Worm (Caenorhabditis elegans): ENCODE measurements around the gene C24A3.2.

DNA sequence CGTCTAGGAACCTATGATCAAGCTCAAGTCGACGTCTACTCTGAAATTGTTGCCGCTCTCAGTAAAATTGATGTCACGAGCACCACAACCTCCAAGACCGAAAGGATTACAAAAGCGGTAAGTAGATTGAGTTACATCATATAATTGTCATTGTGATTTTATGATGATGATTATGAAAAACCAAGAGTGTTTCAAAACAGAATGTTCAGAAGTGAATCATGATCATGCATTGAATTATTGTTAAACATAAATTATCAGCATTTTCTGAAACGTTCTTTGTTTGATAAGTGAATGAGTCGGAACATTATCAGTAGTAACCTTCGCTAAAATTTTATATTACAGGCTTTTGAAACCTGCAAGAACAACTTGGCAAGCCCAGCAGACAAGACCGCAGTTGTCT, 37.8 kb downstream of the C24A3.2 start:
- TF ChIP-seq klf-2 (GFP tag; conservative IDR thresholded peaks at IDR 0.05) (no peak), flt-1 (GFP tag; IDR thresholded peaks at IDR 0.05) (no peak), med-1 (GFP tag; optimal IDR thresholded peaks at IDR 0.05; ENCODE audit: insufficient read depth) (no peak), ref-1 (GFP tag; conservative IDR thresholded peaks at IDR 0.05) (no peak)

Data from whole organism, midembryonic.